Worm (Caenorhabditis elegans) whole organism, L2 larva: ENCODE data around the gene D1054.8.

Experiments used
- C34F6.9 ChIP-seq: fragments of 150-350 bp; optimal IDR thresholded peaks from 2 replicates; lab custom pipeline; 2014; ENCODE audit warnings: missing biosample characterization, missing genetic modification characterization
- F13H6.1 ChIP-seq: sonication (generic microtip); optimal IDR thresholded peaks from 2 replicates; lab custom pipeline; 2016; ENCODE audit warnings: missing genetic modification characterization, missing compliant biosample characterization
- Y55F3AM.14 ChIP-seq: fragments of 200-800 bp; sonication (Bioruptor generic); optimal IDR thresholded peaks from 2 replicates; lab custom pipeline; 2018; ENCODE audit warnings: mild to moderate bottlenecking, missing genetic modification characterization, missing compliant biosample characterization
- alr-1 ChIP-seq: fragments of 150-350 bp; optimal IDR thresholded peaks from 2 replicates; lab custom pipeline; 2014; ENCODE audit warnings: missing biosample characterization, missing genetic modification characterization
- aly-2 ChIP-seq: fragments of 150-350 bp; optimal IDR thresholded peaks from 2 replicates; lab custom pipeline; 2014; ENCODE audit warnings: missing biosample characterization, missing genetic modification characterization
- blmp-1 ChIP-seq: sonication (generic microtip); optimal IDR thresholded peaks from 2 replicates; lab custom pipeline; 2017; ENCODE audit warnings: missing genetic modification characterization, mild to moderate bottlenecking, missing compliant biosample characterization, antibody characterized with exemption, moderate library complexity; ENCODE audit not compliant: insufficient read depth
- crh-2 ChIP-seq: sonication (generic microtip); optimal IDR thresholded peaks from 2 replicates; lab custom pipeline; 2017; ENCODE audit warnings: missing biosample characterization, missing genetic modification characterization
- dmd-4 ChIP-seq: sonication (generic microtip); optimal IDR thresholded peaks from 2 replicates; lab custom pipeline; 2017; ENCODE audit warnings: missing biosample characterization, missing genetic modification characterization
- gmeb-1 ChIP-seq: fragments of 150-350 bp; optimal IDR thresholded peaks from 2 replicates; lab custom pipeline; 2014; ENCODE audit warnings: missing biosample characterization, missing genetic modification characterization
- lin-11 ChIP-seq: fragments of 150-350 bp; sonication (generic microtip); optimal IDR thresholded peaks from 2 replicates; lab custom pipeline; 2014; ENCODE audit warnings: missing biosample characterization, missing genetic modification characterization, inconsistent platforms, mixed read lengths
- lin-13 ChIP-seq: fragments of 150-350 bp; optimal IDR thresholded peaks from 2 replicates; lab custom pipeline; 2014; ENCODE audit warnings: missing biosample characterization, missing genetic modification reagents, missing genetic modification characterization
- lin-39 ChIP-seq: fragments of 150-350 bp; optimal IDR thresholded peaks from 2 replicates; lab custom pipeline; 2014; ENCODE audit warnings: missing biosample characterization, missing genetic modification reagents, missing genetic modification characterization
- lsy-2 ChIP-seq, 2 experiments: fragments of 150-350 bp in 1 of 2; sonication (generic microtip) in 1 of 2; optimal IDR thresholded peaks; 2 replicates each; lab custom pipeline; 2014 to 2017; ENCODE audit warnings: missing biosample characterization in 2 of 2, missing genetic modification characterization in 2 of 2
- mbf-1 ChIP-seq: sonication (generic microtip); optimal IDR thresholded peaks from 2 replicates; lab custom pipeline; 2017; ENCODE audit warnings: missing biosample characterization, missing genetic modification characterization
- mdl-1 ChIP-seq, 2 experiments: fragments of 150-350 bp in 1 of 2; sonication (generic microtip) in 1 of 2; optimal IDR thresholded peaks; 2 replicates each; lab custom pipeline; 2017; ENCODE audit warnings: missing biosample characterization in 2 of 2, missing genetic modification characterization in 2 of 2
- nhr-11 ChIP-seq: fragments of 150-350 bp; optimal IDR thresholded peaks from 2 replicates; lab custom pipeline; 2014; ENCODE audit warnings: missing biosample characterization, missing genetic modification characterization
- nhr-129 ChIP-seq: fragments of 150-350 bp; optimal IDR thresholded peaks from 2 replicates; lab custom pipeline; 2014; ENCODE audit warnings: missing biosample characterization, missing genetic modification characterization
- nhr-23 ChIP-seq: fragments of 150-350 bp; optimal IDR thresholded peaks from 2 replicates; lab custom pipeline; 2014; ENCODE audit warnings: missing biosample characterization, missing genetic modification reagents, missing genetic modification characterization
- nhr-237 ChIP-seq: fragments of 150-350 bp; optimal IDR thresholded peaks from 2 replicates; lab custom pipeline; 2014; ENCODE audit warnings: missing biosample characterization, missing genetic modification characterization
- nhr-25 ChIP-seq: fragments of 150-350 bp; sonication (generic microtip); optimal IDR thresholded peaks from 3 replicates; lab custom pipeline; 2014; ENCODE audit warnings: missing biosample characterization, missing genetic modification characterization
- nhr-6 ChIP-seq: fragments of 150-350 bp; optimal IDR thresholded peaks from 2 replicates; lab custom pipeline; 2014; ENCODE audit warnings: missing biosample characterization, missing genetic modification characterization
- peb-1 ChIP-seq: fragments of 150-350 bp; optimal IDR thresholded peaks from 2 replicates; lab custom pipeline; 2014; ENCODE audit warnings: missing biosample characterization, missing genetic modification characterization
- sem-4 ChIP-seq: fragments of 150-350 bp; optimal IDR thresholded peaks from 2 replicates; lab custom pipeline; 2014; ENCODE audit warnings: missing biosample characterization, missing genetic modification reagents, missing genetic modification characterization
- skn-1 ChIP-seq: sonication (generic microtip); optimal IDR thresholded peaks from 2 replicates; lab custom pipeline; 2017; ENCODE audit warnings: missing biosample characterization, missing genetic modification characterization
- sma-3 ChIP-seq: sonication (generic microtip); optimal IDR thresholded peaks from 2 replicates; lab custom pipeline; 2016; ENCODE audit warnings: missing genetic modification reagents, missing genetic modification characterization, missing compliant biosample characterization
- sma-9 ChIP-seq, 2 experiments: fragments of 150-350 bp in 1 of 2; sonication (generic microtip) in 1 of 2; optimal IDR thresholded peaks; 2 replicates each; lab custom pipeline; 2014 to 2016; ENCODE audit warnings: missing genetic modification characterization in 2 of 2, mild to moderate bottlenecking in 1 of 2, missing biosample characterization in 1 of 2, missing compliant biosample characterization in 1 of 2, missing genetic modification reagents in 1 of 2, moderate library complexity in 1 of 2
- snpc-4 ChIP-seq: fragments of 150-350 bp; optimal IDR thresholded peaks from 2 replicates; lab custom pipeline; 2014; ENCODE audit warnings: missing biosample characterization, missing genetic modification characterization
- unc-39 ChIP-seq: fragments of 150-350 bp; optimal IDR thresholded peaks from 2 replicates; lab custom pipeline; 2014; ENCODE audit warnings: missing biosample characterization, missing genetic modification characterization
- unc-62 ChIP-seq: fragments of 150-350 bp; optimal IDR thresholded peaks from 2 replicates; lab custom pipeline; 2014; ENCODE audit warnings: missing biosample characterization, missing genetic modification reagents, missing genetic modification characterization
- zag-1 ChIP-seq: fragments of 150-350 bp; optimal IDR thresholded peaks from 2 replicates; lab custom pipeline; 2014; ENCODE audit warnings: missing biosample characterization, missing genetic modification characterization
- ztf-1 ChIP-seq: fragments of 200-800 bp; sonication (Bioruptor generic); conservative IDR thresholded peaks from 2 replicates; pipeline ENCODE4 v1.3.6; 2022; ENCODE audit warnings: missing genetic modification characterization, missing compliant biosample characterization
- ztf-4 ChIP-seq: fragments of 150-350 bp; optimal IDR thresholded peaks from 2 replicates; lab custom pipeline; 2014; ENCODE audit warnings: missing biosample characterization, missing genetic modification characterization

Gene D1054.8

ce11 chrV:10784011-10784410, at the start of gene D1054.8:
D1054.8 (plus strand) TSS chrV:10784311.
- TF ChIP-seq unc-39 (no peak), ztf-4 (tag; lab: Kevin White, UChicago) (no peak), zag-1 (tag; lab: Kevin White, UChicago) (no peak), blmp-1 (tag; lab: Kevin White, UChicago) (no peak), nhr-129 (tag; lab: Kevin White, UChicago) (no peak), lin-39 (no peak), C34F6.9 (tag; lab: Kevin White, UChicago) (no peak), lin-13 (GFP tag; lab: Kevin White, UChicago) (no peak), dmd-4 (tag; lab: Kevin White, UChicago) (no peak), sma-9 (GFP tag; optimal IDR thresholded peaks at IDR 0.05; lab: Kevin White, UChicago) (no peak), sma-9 (tag; optimal IDR thresholded peaks at IDR 0.05; lab: Kevin White, UChicago) (no peak), mbf-1 (no peak), aly-2 (tag; lab: Kevin White, UChicago) (no peak), nhr-6 (tag; lab: Kevin White, UChicago) (no peak), nhr-23 (tag; lab: Kevin White, UChicago) (no peak), sma-3 (GFP tag; lab: Kevin White, UChicago) (no peak), sem-4 (no peak), F13H6.1 (no peak)
- TF ChIP-seq, all 48 proteins: peak for 0

ce11 chrV:10736756-10737155, 47.4 kb upstream of the D1054.8 start, which contains the start of the genes mre-11 and wdr-5.3:
mre-11 (minus strand) TSS chrV:10736868.
wdr-5.3 (plus strand) TSS chrV:10737116.
- TF ChIP-seq gmeb-1 (tag; lab: Kevin White, UChicago) (peak; percentile 80), lsy-2 (tag; optimal IDR thresholded peaks at IDR 0.05; lab: Kevin White, UChicago) (peak in 1 of 2 experiments; percentile 8), mdl-1 (tag; optimal IDR thresholded peaks at IDR 0.05; lab: Kevin White, UChicago) (peak in 1 of 2 experiments; percentile 16), snpc-4 (tag; lab: Kevin White, UChicago) (peak; percentile 27), nhr-6 (tag; lab: Kevin White, UChicago) (peak; percentile 40), nhr-129 (tag; lab: Kevin White, UChicago) (peak; percentile 18), Y55F3AM.14 (GFP tag; lab: Kevin White, UChicago) (no peak), crh-2 (peak; percentile 78), F13H6.1 (peak; percentile 67), nhr-237 (tag; lab: Kevin White, UChicago) (no peak), dmd-4 (tag; lab: Kevin White, UChicago) (no peak), aly-2 (tag; lab: Kevin White, UChicago) (no peak), sma-3 (GFP tag; lab: Kevin White, UChicago) (peak; percentile 64), sma-9 (GFP tag; optimal IDR thresholded peaks at IDR 0.05; lab: Kevin White, UChicago) (peak; percentile 89), sma-9 (tag; optimal IDR thresholded peaks at IDR 0.05; lab: Kevin White, UChicago) (no peak), lin-11 (tag; lab: Kevin White, UChicago) (peak; percentile 32), lin-13 (GFP tag; lab: Kevin White, UChicago) (no peak), C34F6.9 (tag; lab: Kevin White, UChicago) (peak; percentile 69)

ce11 chrV:10741357-10741756, 42.8 kb upstream of the D1054.8 start, which contains the start of gene ZC302.3:
ZC302.3 (minus strand) TSS chrV:10741457.
- no peak for TF ChIP-seq blmp-1 (tag; lab: Kevin White, UChicago)
- TF ChIP-seq sma-9 (GFP tag; optimal IDR thresholded peaks at IDR 0.05; lab: Kevin White, UChicago), result no peak
- TF ChIP-seq sma-9 (tag; optimal IDR thresholded peaks at IDR 0.05; lab: Kevin White, UChicago), result no peak
- no peak for TF ChIP-seq sem-4
- TF ChIP-seq nhr-23 (tag; lab: Kevin White, UChicago), result no peak
- no peak for TF ChIP-seq aly-2 (tag; lab: Kevin White, UChicago)
- TF ChIP-seq sma-3 (GFP tag; lab: Kevin White, UChicago), result no peak

- TF ChIP-seq skn-1 (tag; lab: Kevin White, UChicago), result no peak
- no peak for TF ChIP-seq Y55F3AM.14 (GFP tag; lab: Kevin White, UChicago)
- no peak for TF ChIP-seq dmd-4 (tag; lab: Kevin White, UChicago)
- TF ChIP-seq sem-4, result no peak
- no peak for TF ChIP-seq alr-1 (tag; lab: Kevin White, UChicago)
- TF ChIP-seq nhr-25 (tag; lab: Kevin White, UChicago), result no peak
- no peak for TF ChIP-seq sma-3 (GFP tag; lab: Kevin White, UChicago)
- TF ChIP-seq nhr-23 (tag; lab: Kevin White, UChicago), result no peak
- TF ChIP-seq nhr-237 (tag; lab: Kevin White, UChicago), result no peak
- no peak for TF ChIP-seq peb-1 (tag; lab: Kevin White, UChicago)
- TF ChIP-seq nhr-6 (tag; lab: Kevin White, UChicago), result no peak
- TF ChIP-seq ztf-1 (GFP tag; lab: Robert Waterston, UW), result no peak
- TF ChIP-seq lin-11 (tag; lab: Kevin White, UChicago), result no peak
- no peak for TF ChIP-seq unc-62
- TF ChIP-seq mbf-1, result no peak
- no peak for TF ChIP-seq nhr-11 (tag; lab: Kevin White, UChicago)
Measured at ce11 chrV:10743649-10744048, 40.5 kb upstream of the D1054.8 start, which contains the start of gene srj-22. srj-22 (minus strand) TSS chrV:10743749.
